Worm (Caenorhabditis elegans) whole organism, L2 larva: ENCODE results near the gene sra-27.

Experiments used
- alr-1 ChIP-seq: fragments of 150-350 bp; optimal IDR thresholded peaks from 2 replicates; lab custom pipeline; 2014; ENCODE audit warnings: missing biosample characterization, missing genetic modification characterization
- blmp-1 ChIP-seq: sonication (generic microtip); optimal IDR thresholded peaks from 2 replicates; lab custom pipeline; 2017; ENCODE audit warnings: missing genetic modification characterization, mild to moderate bottlenecking, missing compliant biosample characterization, antibody characterized with exemption, moderate library complexity; ENCODE audit not compliant: insufficient read depth
- elt-1 ChIP-seq: fragments of 150-350 bp; optimal IDR thresholded peaks from 2 replicates; lab custom pipeline; 2014; ENCODE audit warnings: missing biosample characterization, missing genetic modification characterization
- lsy-2 ChIP-seq, 2 experiments: fragments of 150-350 bp in 1 of 2; sonication (generic microtip) in 1 of 2; optimal IDR thresholded peaks; 2 replicates each; lab custom pipeline; 2014 to 2017; ENCODE audit warnings: missing biosample characterization in 2 of 2, missing genetic modification characterization in 2 of 2
- nhr-77 ChIP-seq: fragments of 150-350 bp; optimal IDR thresholded peaks from 2 replicates; lab custom pipeline; 2014; ENCODE audit warnings: missing biosample characterization, missing genetic modification characterization
- snpc-4 ChIP-seq: fragments of 150-350 bp; optimal IDR thresholded peaks from 2 replicates; lab custom pipeline; 2014; ENCODE audit warnings: missing biosample characterization, missing genetic modification characterization
- ztf-11 ChIP-seq: sonication (generic microtip); optimal IDR thresholded peaks from 2 replicates; lab custom pipeline; 2017; ENCODE audit warnings: missing biosample characterization, missing genetic modification characterization

ce11 chrII:6592251-6592650, 23.4 kb downstream of the sra-27 start, which contains the start of gene C56C10.9:
- TF ChIP-seq alr-1 (tag; lab: Kevin White, UChicago) (no peak), elt-1 (tag; lab: Kevin White, UChicago) (no peak), snpc-4 (tag; lab: Kevin White, UChicago) (no peak), ztf-11 (no peak), nhr-77 (tag; lab: Kevin White, UChicago) (no peak), blmp-1 (tag; lab: Kevin White, UChicago) (no peak), lsy-2 (tag; optimal IDR thresholded peaks at IDR 0.05; lab: Kevin White, UChicago) (no peak)
